Fruit fly (Drosophila melanogaster) Kc167 (cell line): ENCODE results near the gene psidin.

Experiments used
- insv ChIP-seq: fragments of >200 bp; optimal IDR thresholded peaks from 3 replicates; lab custom pipeline; 2018; ENCODE audit warnings: missing external identifiers
- psq ChIP-seq: fragments of >200 bp; optimal IDR thresholded peaks from 2 replicates; lab custom pipeline; 2017; ENCODE audit warnings: missing external identifiers
- ttk ChIP-seq: sonication (Bioruptor generic); optimal IDR thresholded peaks from 2 replicates; lab custom pipeline; 2017; ENCODE audit warnings: missing external identifiers

dm6 chr3R:20059650-20060049 is 38.1 kb downstream of the psidin start, which contains the start of gene CG4390:
- TF ChIP-seq psq, result no peak
- no peak for TF ChIP-seq ttk
- no peak for TF ChIP-seq insv (lab: Kevin White, UChicago)
